Worm (Caenorhabditis elegans) whole organism, L4 larva: Measurements from ENCODE around the gene F35H8.12.

Experiments used
- jun-1 ChIP-seq: fragments of 150-350 bp; optimal IDR thresholded peaks from 2 replicates; lab custom pipeline; 2014; ENCODE audit warnings: missing biosample characterization, missing genetic modification reagents, missing genetic modification characterization
- snpc-4 ChIP-seq: fragments of 150-350 bp; optimal IDR thresholded peaks from 2 replicates; lab custom pipeline; 2014; ENCODE audit warnings: missing biosample characterization, missing genetic modification characterization
- unc-39 ChIP-seq: sonication (generic microtip); optimal IDR thresholded peaks from 2 replicates; lab custom pipeline; 2017; ENCODE audit warnings: missing biosample characterization, missing genetic modification characterization

DNA sequence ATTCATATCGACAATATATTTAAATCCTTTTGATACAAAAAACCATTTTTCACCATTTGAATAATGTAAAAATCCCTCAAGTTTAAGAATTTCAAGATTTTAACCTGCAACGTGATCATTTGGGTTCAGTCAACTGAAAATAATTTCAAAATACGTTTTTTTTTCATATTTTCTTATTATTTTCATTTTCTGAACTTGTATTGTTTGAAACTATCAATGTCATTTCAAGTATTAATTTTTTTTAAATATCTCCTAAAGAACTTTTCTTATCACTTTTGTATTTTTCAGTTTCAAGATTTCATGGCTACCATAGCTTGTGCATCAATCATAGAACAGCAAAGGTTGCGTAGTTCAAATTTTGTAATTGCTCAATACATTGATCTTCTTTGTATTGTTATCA is 19.6 kb upstream of the F35H8.12 start, which contains the start of gene sra-9:
- TF ChIP-seq jun-1 (tag; lab: Kevin White, UChicago): no peak
- no peak for TF ChIP-seq unc-39 (tag; lab: Kevin White, UChicago)
- TF ChIP-seq snpc-4: no peak
